Worm (Caenorhabditis elegans): Measurements from ENCODE around the gene T06A1.5.

T06A1.5 gene

DNA sequence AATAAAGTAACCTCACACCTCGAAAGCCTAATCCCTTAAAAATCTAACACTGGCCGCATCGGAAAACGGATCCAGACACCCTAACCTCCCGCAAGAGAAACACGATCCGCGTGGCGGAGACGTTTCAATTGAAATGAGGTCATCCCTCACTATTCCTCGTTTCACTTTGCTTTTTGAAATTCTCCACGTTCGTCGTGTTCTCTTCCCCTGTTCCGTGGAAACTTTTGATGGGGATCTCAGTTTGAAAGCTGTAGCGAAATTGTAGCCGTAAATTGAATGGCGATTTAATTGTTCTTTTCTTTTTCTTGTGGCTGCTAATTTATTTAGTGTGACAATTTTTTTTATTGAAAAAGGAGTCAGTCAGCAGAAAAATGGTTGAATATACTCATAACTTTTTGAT lies 41.8 kb downstream of the T06A1.5 start:
- no peak for TF ChIP-seq unc-120 (tag; optimal IDR thresholded peaks at IDR 0.05; ENCODE audit: poor library complexity, severe bottlenecking)
- no peak for TF ChIP-seq snpc-4 (tag; optimal IDR thresholded peaks at IDR 0.05)
- TF ChIP-seq ceh-43 (GFP tag; optimal IDR thresholded peaks at IDR 0.05), result no peak
- no peak for TF ChIP-seq flh-1 (GFP tag; optimal IDR thresholded peaks at IDR 0.05)
- TF ChIP-seq mls-2 (tag; optimal IDR thresholded peaks at IDR 0.05), result no peak
- TF ChIP-seq blmp-1 (tag; optimal IDR thresholded peaks at IDR 0.05), result no peak
- no peak for TF ChIP-seq unc-39 (tag; optimal IDR thresholded peaks at IDR 0.05)
- no peak for TF ChIP-seq nhr-28 (tag; optimal IDR thresholded peaks at IDR 0.05)
- no peak for TF ChIP-seq ham-2 (GFP tag; optimal IDR thresholded peaks at IDR 0.05)
- TF ChIP-seq drap-1 (GFP tag; optimal IDR thresholded peaks at IDR 0.05), result no peak

DNA sequence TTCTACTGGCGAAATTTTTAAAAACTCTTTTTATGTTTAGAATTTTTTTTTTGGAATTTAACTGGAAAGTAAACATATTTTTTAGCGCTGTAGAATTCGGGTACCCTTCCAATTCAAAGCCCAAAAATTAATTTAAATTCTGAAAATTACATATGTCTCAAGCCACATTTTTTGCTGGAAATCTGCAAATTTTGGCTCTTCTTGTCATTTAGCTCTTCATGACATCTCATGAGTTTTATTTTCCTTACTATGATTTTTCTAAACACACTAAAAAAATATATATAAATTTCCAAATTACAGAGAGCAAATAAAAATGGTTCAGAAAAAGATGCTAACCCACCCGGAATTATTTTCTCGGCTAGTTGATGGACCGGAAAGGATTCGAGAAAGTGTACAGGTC lies 42.2 kb downstream of the T06A1.5 start, which contains the start of gene acs-3:
Gene acs-3 (plus strand): TSS at position 301 of the 400 bp plus-strand sequence.
- no peak for TF ChIP-seq ham-2 (GFP tag; optimal IDR thresholded peaks at IDR 0.05)
- no peak for TF ChIP-seq unc-39 (tag; optimal IDR thresholded peaks at IDR 0.05)
- TF ChIP-seq nhr-28 (tag; optimal IDR thresholded peaks at IDR 0.05), result no peak
- TF ChIP-seq ztf-11 (tag; optimal IDR thresholded peaks at IDR 0.05), result no peak
- TF ChIP-seq elt-1 (tag; optimal IDR thresholded peaks at IDR 0.05; ENCODE audit: borderline replicate concordance, insufficient read depth), result no peak
- TF ChIP-seq tbx-8 (GFP tag; optimal IDR thresholded peaks at IDR 0.05), result no peak
- TF ChIP-seq mep-1 (tag; optimal IDR thresholded peaks at IDR 0.05), result no peak

DNA sequence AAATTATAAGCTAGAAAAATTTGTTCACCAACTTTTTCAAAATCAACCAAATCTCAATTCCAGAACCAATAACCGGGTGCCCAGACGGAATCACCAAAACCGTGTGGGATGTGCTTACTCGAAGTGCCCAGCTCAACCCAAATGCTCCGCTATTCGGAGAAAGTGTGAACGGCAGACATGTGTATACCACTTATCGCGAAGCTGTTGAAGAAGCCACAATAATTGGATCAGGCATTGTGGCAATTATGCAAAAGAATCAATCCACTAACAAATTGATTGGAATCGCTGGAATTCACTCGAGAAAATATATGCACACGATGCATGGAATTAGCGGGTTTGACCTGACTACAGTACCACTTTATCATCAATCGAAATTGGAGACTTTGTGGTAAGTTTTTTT lies 42.7 kb downstream of the T06A1.5 start:
- TF ChIP-seq zip-8 (tag; optimal IDR thresholded peaks at IDR 0.05), result no peak
- TF ChIP-seq cnd-1 (tag; optimal IDR thresholded peaks at IDR 0.05), result no peak
- TF ChIP-seq drap-1 (GFP tag; optimal IDR thresholded peaks at IDR 0.05), result no peak

DNA sequence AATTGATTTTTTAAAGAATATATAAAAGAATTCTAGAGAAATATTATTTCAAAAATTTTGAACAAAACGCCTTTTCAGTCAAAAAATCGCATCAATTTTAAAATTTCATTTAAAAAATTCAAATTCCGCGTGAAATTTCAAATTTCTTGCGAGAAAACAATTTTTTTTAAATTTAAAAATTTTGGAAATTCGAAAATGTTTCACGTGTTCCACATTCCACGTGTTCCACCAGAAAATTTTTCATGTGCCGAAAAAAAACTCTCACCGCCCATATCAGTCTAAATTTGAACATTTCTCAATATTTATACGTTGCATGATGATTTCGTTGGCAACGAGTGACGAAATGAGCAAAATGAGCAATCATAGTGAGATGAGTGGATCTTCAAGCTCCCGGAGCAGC lies 48.0 kb downstream of the T06A1.5 start, which contains the start of gene fbxa-201:
Gene fbxa-201 (plus strand): TSS at position 301 of the 400 bp plus-strand sequence.
- TF ChIP-seq M03D4.4 (tag; optimal IDR thresholded peaks at IDR 0.05), result no peak
- no peak for TF ChIP-seq ztf-11 (tag; optimal IDR thresholded peaks at IDR 0.05)
- TF ChIP-seq mab-5 (tag; optimal IDR thresholded peaks at IDR 0.05), result no peak

DNA sequence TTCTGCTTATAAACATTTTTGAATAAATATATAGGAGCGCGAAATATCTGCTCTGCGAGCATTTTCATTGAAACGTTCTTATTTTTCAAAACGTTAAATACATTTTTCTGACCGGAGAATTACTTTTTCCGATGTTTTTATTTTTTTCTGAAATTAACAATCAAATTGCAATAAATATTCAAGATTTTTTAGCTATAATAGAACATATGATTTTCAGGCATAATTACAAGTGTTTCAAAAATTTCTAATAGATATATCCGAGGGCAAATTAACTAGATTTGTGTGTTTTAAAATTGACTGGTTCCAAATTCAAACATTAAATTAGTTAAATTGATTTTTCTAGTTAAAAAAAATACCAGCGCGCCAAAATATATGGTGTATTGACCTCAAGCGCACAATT lies 51.9 kb downstream of the T06A1.5 start, which contains the start of gene T08B1.4:
Gene T08B1.4 (plus strand): TSS at position 301 of the 400 bp plus-strand sequence.
- no peak for TF ChIP-seq cnd-1 (tag; optimal IDR thresholded peaks at IDR 0.05)
